Worm (Caenorhabditis elegans) whole organism, early embryonic: ENCODE results near the gene Y44A6D.5.

Source experiments
- ama-1 ChIP-seq: fragments of 150-350 bp; optimal IDR thresholded peaks from 2 replicates; lab custom pipeline; 2014
- flt-1 ChIP-seq: fragments of 200-800 bp; sonication (Bioruptor generic); IDR thresholded peaks from 2 replicates; pipeline ENCODE4 v1.3.6; 2022; ENCODE audit warnings: missing genetic modification characterization, missing compliant biosample characterization
- hmbx-1 ChIP-seq: sonication (generic microtip); optimal IDR thresholded peaks from 2 replicates; lab custom pipeline; 2016; ENCODE audit warnings: mild to moderate bottlenecking, missing genetic modification characterization, missing compliant biosample characterization
- hmg-4 ChIP-seq: fragments of 200-800 bp; sonication (Bioruptor generic); optimal IDR thresholded peaks from 2 replicates; lab custom pipeline; 2018; ENCODE audit warnings: mild to moderate bottlenecking, missing genetic modification characterization, missing compliant biosample characterization

ce11 chrV:20832554-20832963, 29.8 kb upstream of the Y44A6D.5 start:
- TF ChIP-seq ama-1 (lab: Kevin White, UChicago): no peak
- TF ChIP-seq hmg-4: no peak
- no peak for TF ChIP-seq hmbx-1 (tag; lab: Kevin White, UChicago)
- TF ChIP-seq flt-1 (GFP tag; lab: Robert Waterston, UW): no peak
